Fruit fly (Drosophila melanogaster) whole organism, wandering third instar larva: ENCODE data around the gene CG6168.

Experiments used
- CG9705 ChIP-seq: fragments of 200-800 bp; sonication (Bioruptor generic); optimal IDR thresholded peaks from 2 replicates; lab custom pipeline; 2018; ENCODE audit warnings: missing biosample characterization, mild to moderate bottlenecking, missing genetic modification characterization
- Dif ChIP-seq: fragments of 200-275, 200-300 bp; sonication (Bioruptor generic); optimal IDR thresholded peaks from 2 replicates; lab custom pipeline; 2018; ENCODE audit warnings: missing biosample characterization, missing genetic modification characterization; ENCODE audit not compliant: partially characterized antibody
- dl ChIP-seq, 2 experiments: fragments of 175-275, 200-275 bp in 1 of 2; fragments of 200-275 bp in 1 of 2; sonication (Bioruptor generic); optimal IDR thresholded peaks; lab custom pipeline; 2018; ENCODE audit warnings: mild to moderate bottlenecking in 2 of 2, missing biosample characterization in 2 of 2, missing genetic modification characterization in 2 of 2, moderate library complexity in 2 of 2; ENCODE audit not compliant: partially characterized antibody in 2 of 2, insufficient read depth in 1 of 2
- jim ChIP-seq: fragments of 175-275, 200-325 bp; sonication (Bioruptor generic); optimal IDR thresholded peaks from 2 replicates; lab custom pipeline; 2016; ENCODE audit warnings: missing biosample characterization, mild to moderate bottlenecking, missing genetic modification characterization

dm6 chr3L:11357059-11357458 lies 35.5 kb upstream of the CG6168 start:
- TF ChIP-seq CG9705 (no peak), dl (GFP tag; optimal IDR thresholded peaks at IDR 0.05; lab: Kevin White, UChicago; ENCODE audit: insufficient read depth in 1 of 2, partially characterized antibody in 2 of 2) (no peak), Dif (GFP tag; lab: Kevin White, UChicago) (no peak), jim (GFP tag; lab: Kevin White, UChicago) (no peak)
